Worm (Caenorhabditis elegans) whole organism, mixed stage, embryonic: ENCODE data around the gene K12H6.8.

ENCODE experiments used
- M03D4.4 ChIP-seq: sonication (generic microtip); optimal IDR thresholded peaks from 2 replicates; lab custom pipeline; 2017; ENCODE audit warnings: mild to moderate bottlenecking, missing genetic modification characterization, missing compliant biosample characterization
- blmp-1 ChIP-seq: fragments of 150-350 bp; optimal IDR thresholded peaks from 2 replicates; lab custom pipeline; 2014; ENCODE audit warnings: missing biosample characterization, missing genetic modification characterization
- ceh-43 ChIP-seq: fragments of 200-800 bp; sonication (Bioruptor generic); optimal IDR thresholded peaks from 2 replicates; lab custom pipeline; 2018; ENCODE audit warnings: mild to moderate bottlenecking, missing genetic modification characterization, moderate library complexity, missing compliant biosample characterization
- ceh-83 ChIP-seq: fragments of 200-800 bp; sonication (Bioruptor generic); optimal IDR thresholded peaks from 2 replicates; lab custom pipeline; 2018; ENCODE audit warnings: mild to moderate bottlenecking, missing genetic modification characterization, missing compliant biosample characterization
- ces-1 ChIP-seq: fragments of 150-350 bp; optimal IDR thresholded peaks from 2 replicates; lab custom pipeline; 2014; ENCODE audit warnings: missing biosample characterization, missing genetic modification reagents, missing genetic modification characterization
- cnd-1 ChIP-seq: fragments of 200-800 bp; sonication (Bioruptor generic); optimal IDR thresholded peaks from 2 replicates; lab custom pipeline; 2018; ENCODE audit warnings: mild to moderate bottlenecking, missing genetic modification characterization, missing compliant biosample characterization
- elt-1 ChIP-seq: sonication (generic microtip); optimal IDR thresholded peaks from 2 replicates; lab custom pipeline; 2017; ENCODE audit warnings: missing genetic modification characterization, mild to moderate bottlenecking, missing compliant biosample characterization, antibody characterized with exemption, moderate library complexity, borderline replicate concordance; ENCODE audit not compliant: insufficient read depth
- elt-3 ChIP-seq: fragments of 150-350 bp; optimal IDR thresholded peaks from 2 replicates; lab custom pipeline; 2014; ENCODE audit warnings: missing biosample characterization, missing genetic modification characterization
- flh-1 ChIP-seq: fragments of 200-800 bp; sonication (Bioruptor generic); optimal IDR thresholded peaks from 2 replicates; lab custom pipeline; 2018; ENCODE audit warnings: mild to moderate bottlenecking, missing genetic modification characterization, moderate library complexity, missing compliant biosample characterization
- ham-2 ChIP-seq: fragments of 200-800 bp; sonication (Bioruptor generic); optimal IDR thresholded peaks from 2 replicates; lab custom pipeline; 2018; ENCODE audit warnings: mild to moderate bottlenecking, missing genetic modification characterization, missing compliant biosample characterization
- hlh-1 ChIP-seq: fragments of 150-350 bp; optimal IDR thresholded peaks from 2 replicates; lab custom pipeline; 2014; ENCODE audit warnings: missing biosample characterization, missing genetic modification reagents, missing genetic modification characterization
- lin-13 ChIP-seq: fragments of 150-350 bp; optimal IDR thresholded peaks from 2 replicates; lab custom pipeline; 2014; ENCODE audit warnings: missing biosample characterization, missing genetic modification characterization
- lin-32 ChIP-seq: fragments of 200-800 bp; sonication (Bioruptor generic); optimal IDR thresholded peaks from 2 replicates; lab custom pipeline; 2018; ENCODE audit warnings: mild to moderate bottlenecking, missing genetic modification characterization, missing compliant biosample characterization
- lsy-2 ChIP-seq: fragments of 150-350 bp; optimal IDR thresholded peaks from 2 replicates; lab custom pipeline; 2014; ENCODE audit warnings: missing biosample characterization, missing genetic modification characterization
- nhr-12 ChIP-seq: fragments of 150-350 bp; optimal IDR thresholded peaks from 2 replicates; lab custom pipeline; 2014; ENCODE audit warnings: missing biosample characterization, missing genetic modification characterization
- nhr-237 ChIP-seq: fragments of 150-350 bp; optimal IDR thresholded peaks from 2 replicates; lab custom pipeline; 2014; ENCODE audit warnings: missing biosample characterization, missing genetic modification characterization
- nhr-28 ChIP-seq: fragments of 150-350 bp; optimal IDR thresholded peaks from 2 replicates; lab custom pipeline; 2014; ENCODE audit warnings: missing biosample characterization, missing genetic modification characterization
- nhr-76 ChIP-seq: sonication (generic microtip); optimal IDR thresholded peaks from 2 replicates; lab custom pipeline; 2017; ENCODE audit warnings: missing biosample characterization, missing genetic modification characterization
- pha-4 ChIP-seq: fragments of 150-350 bp; optimal IDR thresholded peaks from 2 replicates; lab custom pipeline; 2018; ENCODE audit warnings: missing biosample characterization, missing genetic modification reagents, missing genetic modification characterization
- sem-2 ChIP-seq: fragments of 200-800 bp; sonication (Bioruptor generic); optimal IDR thresholded peaks from 2 replicates; lab custom pipeline; 2018; ENCODE audit warnings: mild to moderate bottlenecking, missing genetic modification characterization, missing compliant biosample characterization
- tbx-8 ChIP-seq: fragments of 200-800 bp; sonication (Bioruptor generic); optimal IDR thresholded peaks from 2 replicates; lab custom pipeline; 2018; ENCODE audit warnings: mild to moderate bottlenecking, missing genetic modification characterization, moderate library complexity, missing compliant biosample characterization
- unc-120 ChIP-seq: sonication (generic microtip); optimal IDR thresholded peaks from 2 replicates; lab custom pipeline; 2017; ENCODE audit warnings: missing genetic modification characterization, missing compliant biosample characterization; ENCODE audit not compliant: poor library complexity, severe bottlenecking
- unc-62 ChIP-seq: fragments of 150-350 bp; optimal IDR thresholded peaks from 2 replicates; lab custom pipeline; 2014; ENCODE audit warnings: missing biosample characterization, missing genetic modification reagents, missing genetic modification characterization
- zip-8 ChIP-seq: fragments of 150-350 bp; optimal IDR thresholded peaks from 2 replicates; lab custom pipeline; 2014; ENCODE audit warnings: missing biosample characterization, missing genetic modification characterization

Gene K12H6.8

DNA sequence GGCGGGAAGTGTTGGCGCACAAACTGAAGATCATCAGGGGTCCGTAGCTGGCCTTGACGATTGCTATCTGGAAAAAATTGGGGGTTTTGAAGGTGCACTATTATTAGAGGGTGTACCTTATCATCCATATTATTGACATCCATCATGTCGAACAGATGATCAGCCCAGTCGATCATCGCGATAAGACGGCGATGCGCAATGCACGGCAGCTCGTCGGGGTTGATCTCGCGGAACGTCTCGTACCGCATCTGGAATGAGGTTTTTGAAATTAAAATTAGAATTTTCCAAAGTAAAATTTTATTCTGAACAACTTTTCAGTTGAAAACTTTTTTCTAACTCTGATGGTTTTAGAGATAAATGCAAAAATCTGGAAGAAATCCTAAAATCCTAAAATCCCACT, 29.7 kb upstream of the K12H6.8 start:
- no peak for TF ChIP-seq ces-1
- peak; percentile 3 for TF ChIP-seq elt-1 (tag; lab: Kevin White, UChicago)
- TF ChIP-seq nhr-28 (tag; lab: Kevin White, UChicago): no peak

DNA sequence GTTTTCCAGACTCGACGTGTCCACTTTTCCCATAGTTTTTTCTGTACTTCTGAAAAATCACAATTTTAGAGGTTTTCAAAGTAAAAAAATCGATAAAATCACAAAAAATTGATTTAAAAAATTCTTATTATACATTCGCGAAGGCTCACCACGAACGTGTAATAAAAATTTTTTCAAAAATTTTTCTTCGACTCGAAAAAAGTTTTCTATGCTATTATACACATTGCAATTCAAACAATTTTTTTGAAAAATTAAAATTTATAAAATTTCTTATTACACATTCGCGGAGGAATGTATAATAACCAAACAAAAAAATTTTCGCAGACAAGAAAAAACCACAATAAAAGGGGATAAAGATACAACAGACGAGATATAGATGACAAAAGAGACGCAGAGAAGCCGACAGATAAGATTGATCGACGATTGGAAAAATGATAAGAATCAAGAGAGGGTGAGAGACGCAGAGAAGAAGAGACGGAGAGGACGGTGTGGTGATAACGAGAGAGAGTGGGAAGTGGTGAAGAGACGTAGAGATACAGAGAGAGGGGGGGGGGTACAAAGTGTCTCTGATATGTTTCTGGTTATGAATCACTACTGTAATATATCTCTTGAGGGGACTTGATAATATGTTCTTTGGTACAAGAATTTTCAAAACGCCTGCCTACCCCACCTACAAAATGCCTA, 27.0 kb upstream of the K12H6.8 start, which contains the start of gene nhr-119:
TSS of gene nhr-119 (minus strand) at position 51 of the 684 bp plus-strand sequence.
- TF ChIP-seq elt-3 (tag; lab: Kevin White, UChicago) (peak; percentile 94), unc-120 (tag; lab: Kevin White, UChicago) (peak; percentile 6), elt-1 (tag; lab: Kevin White, UChicago) (peak; percentile 95), unc-62 (GFP tag; lab: Kevin White, UChicago) (peak; percentile 79), nhr-237 (tag; lab: Kevin White, UChicago) (peak; percentile 33), flh-1 (GFP tag; lab: Kevin White, UChicago) (no peak), cnd-1 (tag; lab: Kevin White, UChicago) (no peak), ham-2 (GFP tag; lab: Kevin White, UChicago) (no peak)

DNA sequence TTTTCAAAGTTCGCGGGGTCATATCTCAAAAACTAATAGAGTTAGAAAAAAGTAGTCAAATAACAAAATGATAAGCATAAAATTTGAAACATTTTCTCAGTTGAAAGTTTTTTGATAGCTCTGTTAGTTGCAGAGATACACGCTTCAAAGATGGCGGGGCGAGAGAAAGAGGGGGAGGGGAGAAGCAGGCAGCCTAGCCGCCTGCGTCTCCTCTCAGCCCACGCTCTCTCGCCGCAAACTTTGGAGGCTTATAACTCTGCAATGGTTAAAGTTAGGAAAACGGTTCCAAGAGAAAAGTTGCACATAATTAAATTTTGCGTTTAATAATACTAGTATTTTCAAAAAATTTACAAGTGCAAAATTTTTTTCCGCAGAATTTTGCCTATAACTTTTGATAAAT, 25.9 kb upstream of the K12H6.8 start:
- TF ChIP-seq lin-13 (tag; lab: Kevin White, UChicago) (peak; percentile 2), sem-2 (GFP tag; lab: Kevin White, UChicago) (no peak)

DNA sequence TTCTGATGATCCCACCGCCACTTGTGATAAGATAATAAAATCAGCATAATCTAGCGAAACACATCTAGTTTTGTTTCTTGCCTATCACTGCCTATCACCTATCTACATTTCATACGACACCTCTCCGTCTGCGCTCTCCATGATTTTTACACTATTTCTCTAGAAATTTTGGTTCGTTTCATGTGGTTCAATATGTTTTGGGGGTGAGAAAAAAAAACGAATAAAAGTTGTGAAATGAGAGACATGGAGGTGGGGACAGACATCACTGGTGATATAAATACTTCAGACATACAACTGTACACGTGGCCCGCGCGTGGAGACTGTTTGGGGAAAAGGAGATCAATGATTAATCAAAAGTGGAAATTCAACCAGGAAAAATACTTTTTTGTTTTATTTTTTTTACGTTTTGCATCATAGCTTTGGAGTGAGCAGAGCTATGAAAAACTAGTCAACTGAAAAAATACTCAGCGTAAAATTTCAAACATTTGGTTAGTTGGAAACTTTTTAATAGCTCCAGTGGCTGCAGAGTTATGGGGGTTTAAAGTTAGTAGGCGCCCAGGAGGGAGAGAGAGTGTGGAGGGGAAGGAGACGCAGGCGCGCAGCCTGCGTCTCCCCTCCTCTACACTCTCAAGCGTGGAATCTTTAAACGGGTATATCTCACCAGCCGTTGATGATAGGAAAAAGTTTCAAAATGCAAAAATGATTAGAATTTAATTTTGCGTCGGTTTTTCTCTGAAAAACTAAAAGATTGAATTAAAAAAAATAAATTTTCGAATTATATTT, 24.7 kb upstream of the K12H6.8 start:
- TF ChIP-seq ceh-43 (no peak), nhr-12 (tag; lab: Kevin White, UChicago) (no peak), nhr-237 (tag; lab: Kevin White, UChicago) (no peak), elt-1 (tag; lab: Kevin White, UChicago) (no peak), nhr-28 (tag; lab: Kevin White, UChicago) (no peak), M03D4.4 (tag; lab: Kevin White, UChicago) (no peak), ham-2 (GFP tag; lab: Kevin White, UChicago) (no peak), ceh-83 (no peak), unc-62 (GFP tag; lab: Kevin White, UChicago) (no peak), sem-2 (GFP tag; lab: Kevin White, UChicago) (no peak), cnd-1 (tag; lab: Kevin White, UChicago) (no peak), pha-4 (tag; lab: Kevin White, UChicago) (no peak), zip-8 (tag; lab: Kevin White, UChicago) (no peak), lin-32 (GFP tag; lab: Kevin White, UChicago) (no peak), hlh-1 (no peak), blmp-1 (tag; lab: Kevin White, UChicago) (no peak), lsy-2 (tag; lab: Kevin White, UChicago) (no peak), tbx-8 (GFP tag; lab: Kevin White, UChicago) (no peak)

DNA sequence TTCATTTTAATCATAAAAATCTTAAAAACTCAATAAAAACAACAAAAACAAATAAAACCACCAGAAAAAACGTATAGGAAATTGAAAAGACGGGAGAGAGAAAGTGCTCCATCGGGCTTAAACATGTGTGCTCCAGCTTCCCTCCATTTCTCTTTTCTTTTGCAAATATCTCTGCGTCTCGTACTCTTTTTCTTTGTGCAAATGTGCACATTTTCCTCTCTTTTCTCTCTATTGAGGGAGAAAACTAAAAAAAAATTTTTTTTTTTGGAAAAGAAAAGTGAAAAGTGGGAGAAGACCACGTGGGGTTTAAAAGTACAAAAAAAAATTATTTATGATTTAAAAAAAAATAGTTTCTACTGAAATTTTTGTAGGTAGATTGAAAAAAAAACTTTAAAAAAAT, 23.5 kb upstream of the K12H6.8 start:
- TF ChIP-seq ces-1 (peak; percentile 12), unc-120 (tag; lab: Kevin White, UChicago) (peak; percentile 50), ham-2 (GFP tag; lab: Kevin White, UChicago) (no peak)

DNA sequence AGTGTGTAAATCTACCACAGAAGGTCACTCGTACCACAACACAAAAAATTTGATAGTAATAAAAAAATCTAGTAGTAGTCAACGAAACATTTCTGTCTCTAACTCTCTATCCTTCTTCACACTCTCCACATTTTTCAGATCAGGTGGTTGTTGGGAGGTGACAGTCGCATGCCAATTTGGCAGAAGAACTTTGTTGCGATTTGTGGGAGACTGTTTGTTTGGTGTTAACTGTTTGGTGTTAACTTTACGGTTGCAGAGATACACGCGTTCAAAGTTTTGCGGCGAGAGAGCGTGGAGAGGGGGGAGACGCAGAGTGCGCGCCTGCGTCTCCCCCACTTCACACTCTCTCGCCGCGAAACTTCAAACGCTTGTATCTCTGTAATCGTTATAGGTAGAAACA, 22.7 kb upstream of the K12H6.8 start:
- no peak for TF ChIP-seq sem-2 (GFP tag; lab: Kevin White, UChicago)
- TF ChIP-seq lin-32 (GFP tag; lab: Kevin White, UChicago): no peak
- TF ChIP-seq nhr-76 (tag; lab: Kevin White, UChicago): no peak
- no peak for TF ChIP-seq tbx-8 (GFP tag; lab: Kevin White, UChicago)
